Fruit fly (Drosophila melanogaster): Measurements from ENCODE around the gene Srlp.

Gene Srlp

DNA sequence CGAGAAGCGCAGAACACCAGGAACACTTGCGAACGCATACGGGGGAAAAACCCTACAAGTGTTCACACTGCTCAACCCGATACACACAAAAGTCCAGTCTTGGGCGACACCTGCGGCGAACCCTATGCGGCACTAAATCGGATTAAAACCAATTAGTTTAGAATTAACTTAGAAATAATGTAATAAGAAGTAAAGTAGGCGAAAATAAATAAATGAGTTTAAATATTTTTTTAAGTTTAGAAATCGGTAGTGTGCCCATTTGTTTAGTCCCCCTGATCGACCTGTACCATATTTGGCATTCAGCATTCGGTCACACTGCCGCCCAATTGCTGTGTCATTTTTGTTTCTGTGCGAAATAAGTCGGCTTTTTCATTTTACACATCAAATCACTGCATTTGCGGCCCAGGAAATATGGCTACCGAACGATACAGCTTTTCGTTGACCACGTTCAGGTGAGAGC, 2.8 kb upstream of the Srlp start, which contains the start of gene Prosalpha2 (continued):
- TF ChIP-seq Meics (GFP tag; optimal IDR thresholded peaks at IDR 0.05) (no peak), org-1 (GFP tag; optimal IDR thresholded peaks at IDR 0.05) (no peak), CG8924 (tag; optimal IDR thresholded peaks at IDR 0.05) (peak; percentile 11), CG2202 (tag; optimal IDR thresholded peaks at IDR 0.05) (no peak), CG10321 (GFP tag; IDR thresholded peaks at IDR 0.05) (no peak), CG9797 (GFP tag; optimal IDR thresholded peaks at IDR 0.05) (peak; percentile 84), CG11560 (tag; IDR thresholded peaks at IDR 0.05) (no peak), CG2875 (GFP tag; optimal IDR thresholded peaks at IDR 0.05) (no peak), chm (GFP tag; IDR thresholded peaks at IDR 0.05) (no peak), sisA (GFP tag; IDR thresholded peaks at IDR 0.05) (no peak), CG17802 (tag; optimal IDR thresholded peaks at IDR 0.05) (peak; percentile 64), CG6272 (GFP tag; IDR thresholded peaks at IDR 0.05) (no peak; the same call in 1 of the 2 replicates), CG11695 (GFP tag; IDR thresholded peaks at IDR 0.05) (no peak), CG42726 (GFP tag; IDR thresholded peaks at IDR 0.05; ENCODE audit: partially characterized antibody) (no peak), inv (GFP tag; IDR thresholded peaks at IDR 0.05; ENCODE audit: partially characterized antibody) (no peak), CG12155 (GFP tag; optimal IDR thresholded peaks at IDR 0.05) (peak; percentile 14), CG7745 (tag; optimal IDR thresholded peaks at IDR 0.05) (no peak), cad (GFP tag; optimal IDR thresholded peaks at IDR 0.05) (no peak), HmgZ (tag; optimal IDR thresholded peaks at IDR 0.05) (peak; percentile 13), zfh2 (GFP tag; optimal IDR thresholded peaks at IDR 0.05) (no peak), CG2120 (GFP tag; optimal IDR thresholded peaks at IDR 0.05) (peak; percentile 52), Poxn (GFP tag; IDR thresholded peaks at IDR 0.05) (no peak), gcm (GFP tag; optimal IDR thresholded peaks at IDR 0.05) (no peak), z (GFP tag; IDR thresholded peaks at IDR 0.05) (no peak), CG31441 (GFP tag; IDR thresholded peaks at IDR 0.05) (no peak), CG12942 (GFP tag; optimal IDR thresholded peaks at IDR 0.05) (no peak), Neu2 (GFP tag; optimal IDR thresholded peaks at IDR 0.05; ENCODE audit: borderline replicate concordance) (no peak), fu2 (GFP tag; optimal IDR thresholded peaks at IDR 0.05) (no peak), CG15269 (tag; optimal IDR thresholded peaks at IDR 0.05) (no peak), mld (GFP tag; IDR thresholded peaks at IDR 0.05; ENCODE audit: partially characterized antibody) (no peak), CG12071 (GFP tag; optimal IDR thresholded peaks at IDR 0.05) (no peak), NfI (GFP tag; optimal IDR thresholded peaks at IDR 0.05) (peak; percentile 43), CG9876 (GFP tag; optimal IDR thresholded peaks at IDR 0.05) (no peak), nau (GFP tag; optimal IDR thresholded peaks at IDR 0.05) (no peak), ara (GFP tag; IDR thresholded peaks at IDR 0.05) (no peak), CG1233 (GFP tag; optimal IDR thresholded peaks at IDR 0.05) (no peak), CG10979 (tag; optimal IDR thresholded peaks at IDR 0.05) (no peak), ac (GFP tag; optimal IDR thresholded peaks at IDR 0.05) (no peak), pros (GFP tag; optimal IDR thresholded peaks at IDR 0.05) (no peak), CG7963 (GFP tag; IDR thresholded peaks at IDR 0.05; ENCODE audit: partially characterized antibody) (no peak), CG3995 (GFP tag; optimal IDR thresholded peaks at IDR 0.05) (no peak), TFAM (GFP tag; optimal IDR thresholded peaks at IDR 0.05) (no peak), CG1603 (tag; optimal IDR thresholded peaks at IDR 0.05) (peak; percentile 55), sd (tag; optimal IDR thresholded peaks at IDR 0.05) (no peak), CG9932 (GFP tag; IDR thresholded peaks at IDR 0.05) (no peak), Eip74EF (GFP tag; optimal IDR thresholded peaks at IDR 0.05) (no peak), ftz-f1 (GFP tag; optimal IDR thresholded peaks at IDR 0.05) (no peak), her (GFP tag; optimal IDR thresholded peaks at IDR 0.05) (no peak), salm (tag; optimal IDR thresholded peaks at IDR 0.05) (no peak), CG13894 (tag; optimal IDR thresholded peaks at IDR 0.05) (peak; percentile 23), CG7928 (GFP tag; optimal IDR thresholded peaks at IDR 0.05) (no peak)
